Worm (Caenorhabditis elegans) whole organism, L3 larva: ENCODE results near the gene mop-25.2.
A peak's percentile ranks its signal among the peaks of the same experiment; 100 is the strongest.

ENCODE experiments used
- ZK546.5 ChIP-seq: sonication (generic microtip); optimal IDR thresholded peaks from 2 replicates; lab custom pipeline; 2017; ENCODE audit warnings: missing biosample characterization, missing genetic modification characterization
- aly-2 ChIP-seq: fragments of 150-350 bp; optimal IDR thresholded peaks from 2 replicates; lab custom pipeline; 2014; ENCODE audit warnings: missing biosample characterization, missing genetic modification characterization
- ama-1 ChIP-seq: fragments of 150-350 bp; optimal IDR thresholded peaks from 2 replicates; lab custom pipeline; 2018
- ceh-16 ChIP-seq: sonication (generic microtip); optimal IDR thresholded peaks from 2 replicates; lab custom pipeline; 2017; ENCODE audit warnings: missing biosample characterization, missing genetic modification characterization
- ceh-28 ChIP-seq: fragments of 150-350 bp; optimal IDR thresholded peaks from 2 replicates; lab custom pipeline; 2014; ENCODE audit warnings: missing biosample characterization, missing genetic modification reagents, missing genetic modification characterization
- ceh-82 ChIP-seq: fragments of 150-350 bp; optimal IDR thresholded peaks from 2 replicates; lab custom pipeline; 2014; ENCODE audit warnings: missing biosample characterization, missing genetic modification characterization
- ceh-9 ChIP-seq: sonication (generic microtip); optimal IDR thresholded peaks from 2 replicates; lab custom pipeline; 2018; ENCODE audit warnings: missing biosample characterization, missing genetic modification characterization
- daf-12 ChIP-seq: fragments of 150-350 bp; optimal IDR thresholded peaks from 2 replicates; lab custom pipeline; 2014; ENCODE audit warnings: missing biosample characterization, missing genetic modification reagents, missing genetic modification characterization
- egl-27 ChIP-seq: sonication (generic microtip); optimal IDR thresholded peaks from 4 replicates; lab custom pipeline; 2017; ENCODE audit warnings: missing biosample characterization, missing genetic modification reagents, missing genetic modification characterization
- egl-5 ChIP-seq: fragments of 150-350 bp; optimal IDR thresholded peaks from 2 replicates; lab custom pipeline; 2017; ENCODE audit warnings: missing biosample characterization, missing genetic modification reagents, missing genetic modification characterization, inconsistent platforms
- elt-1 ChIP-seq: fragments of 150-350 bp; optimal IDR thresholded peaks from 2 replicates; lab custom pipeline; 2014; ENCODE audit warnings: missing biosample characterization, missing genetic modification characterization
- elt-2 ChIP-seq: sonication (generic microtip); optimal IDR thresholded peaks from 2 replicates; lab custom pipeline; 2016; ENCODE audit warnings: missing genetic modification reagents, mild to moderate bottlenecking, missing genetic modification characterization, missing compliant biosample characterization
- elt-3 ChIP-seq, 3 experiments: fragments of 150-350 bp in 1 of 3; sonication (generic microtip) in 2 of 3; optimal IDR thresholded peaks; 2 replicates in 2 of 3; 4 replicates in 1 of 3; lab custom pipeline; 2014 to 2017; ENCODE audit warnings: missing biosample characterization in 3 of 3, missing genetic modification characterization in 3 of 3
- eor-1 ChIP-seq, 2 experiments: fragments of 150-350 bp; optimal IDR thresholded peaks; 2 replicates each; lab custom pipeline; 2014 to 2018; ENCODE audit warnings: missing biosample characterization in 2 of 2, missing genetic modification characterization in 2 of 2
- fkh-10 ChIP-seq: sonication (generic microtip); optimal IDR thresholded peaks from 2 replicates; lab custom pipeline; 2017; ENCODE audit warnings: missing biosample characterization, missing genetic modification reagents, missing genetic modification characterization
- fkh-2 ChIP-seq: fragments of 150-350 bp; optimal IDR thresholded peaks from 2 replicates; lab custom pipeline; 2014; ENCODE audit warnings: missing biosample characterization, missing genetic modification reagents, missing genetic modification characterization
- fos-1 ChIP-seq: fragments of 150-350 bp; optimal IDR thresholded peaks from 2 replicates; lab custom pipeline; 2014; ENCODE audit warnings: missing biosample characterization, missing genetic modification characterization
- hmg-11 ChIP-seq: sonication (generic microtip); optimal IDR thresholded peaks from 2 replicates; lab custom pipeline; 2016; ENCODE audit warnings: missing genetic modification characterization, missing compliant biosample characterization
- jun-1 ChIP-seq: fragments of 150-350 bp; optimal IDR thresholded peaks from 2 replicates; lab custom pipeline; 2014; ENCODE audit warnings: missing biosample characterization, missing genetic modification reagents, missing genetic modification characterization
- lin-15B ChIP-seq: fragments of 150-350 bp; optimal IDR thresholded peaks from 2 replicates; lab custom pipeline; 2014; ENCODE audit warnings: missing biosample characterization, missing genetic modification characterization
- lin-39 ChIP-seq: fragments of 150-350 bp; optimal IDR thresholded peaks from 2 replicates; lab custom pipeline; 2018; ENCODE audit warnings: missing biosample characterization, missing genetic modification reagents, missing genetic modification characterization
- lsy-12 ChIP-seq: sonication (generic microtip); optimal IDR thresholded peaks from 2 replicates; lab custom pipeline; 2016; ENCODE audit warnings: mild to moderate bottlenecking, missing genetic modification characterization, missing compliant biosample characterization
- mdl-1 ChIP-seq: fragments of 150-350 bp; optimal IDR thresholded peaks from 2 replicates; lab custom pipeline; 2014; ENCODE audit warnings: missing biosample characterization, missing genetic modification characterization
- mml-1 ChIP-seq: fragments of 150-350 bp; sonication (generic microtip); optimal IDR thresholded peaks from 3 replicates; lab custom pipeline; 2014; ENCODE audit warnings: missing biosample characterization, missing genetic modification characterization
- nfya-1 ChIP-seq: sonication (generic microtip); optimal IDR thresholded peaks from 2 replicates; lab custom pipeline; 2017; ENCODE audit warnings: missing genetic modification characterization, mild to moderate bottlenecking, missing compliant biosample characterization, antibody characterized with exemption, moderate library complexity; ENCODE audit not compliant: insufficient read depth
- nhr-11 ChIP-seq: fragments of 150-350 bp; optimal IDR thresholded peaks from 2 replicates; lab custom pipeline; 2014; ENCODE audit warnings: missing biosample characterization, missing genetic modification characterization
- nhr-12 ChIP-seq: fragments of 150-350 bp; optimal IDR thresholded peaks from 2 replicates; lab custom pipeline; 2014; ENCODE audit warnings: missing biosample characterization, missing genetic modification characterization
- nhr-23 ChIP-seq: fragments of 150-350 bp; optimal IDR thresholded peaks from 2 replicates; lab custom pipeline; 2014; ENCODE audit warnings: missing biosample characterization, missing genetic modification reagents, missing genetic modification characterization
- nhr-237 ChIP-seq: fragments of 150-350 bp; optimal IDR thresholded peaks from 2 replicates; lab custom pipeline; 2014; ENCODE audit warnings: missing biosample characterization, missing genetic modification characterization
- nhr-25 ChIP-seq: sonication (generic microtip); optimal IDR thresholded peaks from 2 replicates; lab custom pipeline; 2017; ENCODE audit warnings: missing biosample characterization, missing genetic modification characterization
- nhr-28 ChIP-seq: fragments of 150-350 bp; optimal IDR thresholded peaks from 2 replicates; lab custom pipeline; 2014; ENCODE audit warnings: missing biosample characterization, missing genetic modification characterization
- nhr-43 ChIP-seq: sonication (generic microtip); optimal IDR thresholded peaks from 2 replicates; lab custom pipeline; 2016; ENCODE audit warnings: mild to moderate bottlenecking, missing genetic modification characterization, missing compliant biosample characterization; ENCODE audit not compliant: poor library complexity, severe bottlenecking
- nhr-67 ChIP-seq: fragments of 150-350 bp; optimal IDR thresholded peaks from 2 replicates; lab custom pipeline; 2014; ENCODE audit warnings: missing biosample characterization, missing genetic modification characterization
- nhr-76 ChIP-seq: fragments of 150-350 bp; sonication (generic microtip); optimal IDR thresholded peaks from 5 replicates; lab custom pipeline; 2014; ENCODE audit warnings: missing biosample characterization, missing genetic modification characterization
- nhr-77 ChIP-seq: fragments of 150-350 bp; optimal IDR thresholded peaks from 2 replicates; lab custom pipeline; 2014; ENCODE audit warnings: missing biosample characterization, missing genetic modification characterization
- pha-4 ChIP-seq: fragments of 150-350 bp; optimal IDR thresholded peaks from 2 replicates; lab custom pipeline; 2014; ENCODE audit warnings: missing biosample characterization, missing genetic modification reagents, missing genetic modification characterization
- pqm-1 ChIP-seq: fragments of 150-350 bp; optimal IDR thresholded peaks from 2 replicates; lab custom pipeline; 2017; ENCODE audit warnings: missing biosample characterization, missing genetic modification characterization, inconsistent platforms
- sea-2 ChIP-seq: fragments of 150-350 bp; sonication (generic microtip); optimal IDR thresholded peaks from 4 replicates; lab custom pipeline; 2014; ENCODE audit warnings: missing biosample characterization, missing genetic modification reagents, missing genetic modification characterization
- skn-1 ChIP-seq: fragments of 150-350 bp; optimal IDR thresholded peaks from 2 replicates; lab custom pipeline; 2014; ENCODE audit warnings: missing biosample characterization, missing genetic modification characterization
- snpc-4 ChIP-seq: fragments of 150-350 bp; optimal IDR thresholded peaks from 2 replicates; lab custom pipeline; 2014; ENCODE audit warnings: missing biosample characterization, missing genetic modification characterization
- tbx-2 ChIP-seq: sonication (generic microtip); optimal IDR thresholded peaks from 2 replicates; lab custom pipeline; 2016; ENCODE audit warnings: mild to moderate bottlenecking, missing genetic modification characterization, missing compliant biosample characterization
- unc-39 ChIP-seq: sonication (generic microtip); optimal IDR thresholded peaks from 4 replicates; lab custom pipeline; 2017; ENCODE audit warnings: missing biosample characterization, missing genetic modification characterization
- unc-62 ChIP-seq: fragments of 150-350 bp; sonication (generic microtip); optimal IDR thresholded peaks from 4 replicates; lab custom pipeline; 2014; ENCODE audit warnings: missing biosample characterization, missing genetic modification reagents, missing genetic modification characterization
- zag-1 ChIP-seq: fragments of 150-350 bp; optimal IDR thresholded peaks from 2 replicates; lab custom pipeline; 2014; ENCODE audit warnings: missing biosample characterization, missing genetic modification characterization
- ztf-11 ChIP-seq: fragments of 150-350 bp; optimal IDR thresholded peaks from 2 replicates; lab custom pipeline; 2014; ENCODE audit warnings: missing biosample characterization, missing genetic modification characterization
- ztf-4 ChIP-seq: fragments of 150-350 bp; optimal IDR thresholded peaks from 2 replicates; lab custom pipeline; 2014; ENCODE audit warnings: missing biosample characterization, missing genetic modification characterization

mop-25.2 gene

ce11 chrII:9703601-9704000 is at the start of gene mop-25.2:
Gene mop-25.2, minus strand, starts transcription at chrII:9703701.
- TF ChIP-seq lin-15B (tag; lab: Kevin White, UChicago): no peak
- TF ChIP-seq ceh-28 (tag; lab: Kevin White, UChicago): peak; percentile 17

DNA sequence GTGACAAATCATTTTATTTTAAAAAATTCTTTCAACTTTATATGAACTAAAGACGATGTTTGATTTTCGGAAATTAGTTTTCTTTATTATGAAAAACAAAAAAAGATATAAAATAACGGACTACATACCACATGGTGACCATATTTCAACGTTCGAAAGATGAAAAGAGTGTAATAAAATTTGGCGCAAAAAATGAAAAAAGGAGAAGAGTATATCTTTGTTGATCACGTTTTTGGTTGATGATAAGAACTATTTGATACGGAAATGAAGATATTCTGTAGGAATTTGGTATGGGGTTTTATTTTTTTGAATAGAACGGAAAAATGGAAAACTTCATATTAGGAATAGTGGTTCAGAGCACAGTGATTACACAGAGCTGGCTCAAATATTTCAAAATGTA is 49.6 kb upstream of the mop-25.2 start, which contains the start of gene Y53C12B.7:
Gene Y53C12B.7, minus strand, starts transcription at position 163 of the 400 bp plus-strand sequence.
- TF ChIP-seq nhr-237: no peak
- TF ChIP-seq nhr-43: no peak
- TF ChIP-seq nhr-67: no peak
- no peak for TF ChIP-seq zag-1 (tag; lab: Kevin White, UChicago)
- TF ChIP-seq mdl-1 (tag; lab: Kevin White, UChicago): no peak
- TF ChIP-seq unc-62 (GFP tag; lab: Kevin White, UChicago): no peak
- TF ChIP-seq daf-12: no peak
- TF ChIP-seq fkh-2 (tag; lab: Kevin White, UChicago): no peak
- TF ChIP-seq hmg-11 (tag; lab: Kevin White, UChicago): no peak
- TF ChIP-seq egl-5: no peak
- no peak for TF ChIP-seq nhr-25 (tag; lab: Kevin White, UChicago)
- no peak for TF ChIP-seq nhr-12 (tag; lab: Kevin White, UChicago)
- TF ChIP-seq ceh-28 (tag; lab: Kevin White, UChicago): no peak

- TF ChIP-seq nhr-43 (peak; percentile 81), nhr-23 (tag; lab: Kevin White, UChicago) (peak; percentile 71), nhr-28 (no peak)
These were observed 48.8 kb upstream of the mop-25.2 start for ce11 chrII:9752278-9752677.

ce11 chrII:9746069-9746468 is 42.6 kb upstream of the mop-25.2 start, which contains the start of the genes Y53C12B.1 and nos-3:
Gene Y53C12B.1, minus strand, starts transcription at chrII:9746078.
Gene nos-3, plus strand, starts transcription at chrII:9746316.
- TF ChIP-seq ceh-9 (tag; lab: Kevin White, UChicago): no peak
- no peak for TF ChIP-seq fos-1 (tag; lab: Kevin White, UChicago)
- peak; percentile 60 for TF ChIP-seq hmg-11 (tag; lab: Kevin White, UChicago)
- no peak for TF ChIP-seq nhr-28
- no peak for TF ChIP-seq nhr-11 (tag; lab: Kevin White, UChicago)
- TF ChIP-seq ZK546.5 (tag; lab: Kevin White, UChicago): no peak
- no peak for TF ChIP-seq mdl-1 (tag; lab: Kevin White, UChicago)
- peak; percentile 97 for TF ChIP-seq nfya-1 (tag; lab: Kevin White, UChicago)
- TF ChIP-seq eor-1 (tag; optimal IDR thresholded peaks at IDR 0.05; lab: Kevin White, UChicago): no peak
- no peak for TF ChIP-seq egl-27 (tag; lab: Kevin White, UChicago)
- peak; percentile 66 for TF ChIP-seq snpc-4 (tag; lab: Kevin White, UChicago)
- TF ChIP-seq ztf-11 (tag; lab: Kevin White, UChicago): no peak
- TF ChIP-seq nhr-23 (tag; lab: Kevin White, UChicago): peak; percentile 91
- TF ChIP-seq fkh-2 (tag; lab: Kevin White, UChicago): no peak
- TF ChIP-seq ama-1: no peak
- no peak for TF ChIP-seq tbx-2 (tag; lab: Kevin White, UChicago)
- TF ChIP-seq nhr-67: no peak
- no peak for TF ChIP-seq lsy-12 (tag; lab: Kevin White, UChicago)
- TF ChIP-seq nhr-25 (tag; lab: Kevin White, UChicago): peak; percentile 88
- TF ChIP-seq sea-2: no peak
- peak; percentile 88 for TF ChIP-seq lin-15B (tag; lab: Kevin White, UChicago)
- TF ChIP-seq zag-1 (tag; lab: Kevin White, UChicago): no peak
- TF ChIP-seq mml-1 (tag; lab: Kevin White, UChicago): no peak
- peak; percentile 79 for TF ChIP-seq egl-5
- TF ChIP-seq elt-1: peak; percentile 54
- no peak for TF ChIP-seq jun-1 (tag; lab: Kevin White, UChicago)
- no peak for TF ChIP-seq unc-62 (GFP tag; lab: Kevin White, UChicago)
- TF ChIP-seq aly-2 (tag; lab: Kevin White, UChicago): no peak
- TF ChIP-seq pha-4 (tag; lab: Kevin White, UChicago): peak; percentile 93
- peak; percentile 64 for TF ChIP-seq ceh-28 (tag; lab: Kevin White, UChicago)
- peak; percentile 55 for TF ChIP-seq elt-2 (tag; lab: Kevin White, UChicago)
- TF ChIP-seq skn-1 (tag; lab: Kevin White, UChicago): peak; percentile 73
- no peak for TF ChIP-seq nhr-77 (tag; lab: Kevin White, UChicago)
- no peak for TF ChIP-seq ceh-16 (tag; lab: Kevin White, UChicago)
- TF ChIP-seq ceh-82 (tag; lab: Kevin White, UChicago): no peak
- TF ChIP-seq fkh-10 (GFP tag; lab: Kevin White, UChicago): peak; percentile 12
- TF ChIP-seq ztf-4 (tag; lab: Kevin White, UChicago): no peak
- no peak for TF ChIP-seq nhr-237
- no peak for TF ChIP-seq nhr-76 (tag; lab: Kevin White, UChicago)
- TF ChIP-seq unc-39 (tag; lab: Kevin White, UChicago): no peak
- TF ChIP-seq nhr-12 (tag; lab: Kevin White, UChicago): no peak
- TF ChIP-seq elt-3 (tag; optimal IDR thresholded peaks at IDR 0.05; lab: Kevin White, UChicago): no peak
- peak; percentile 71 for TF ChIP-seq pqm-1 (tag; lab: Kevin White, UChicago)
- TF ChIP-seq nhr-43: peak; percentile 69
- TF ChIP-seq lin-39 (tag; lab: Kevin White, UChicago): peak; percentile 92
- no peak for TF ChIP-seq daf-12
